Fruit fly (Drosophila melanogaster) whole organism, embryonic: ENCODE data around the gene CG15431.

Experiments used
- Ada2b ChIP-seq: fragments of 200-800 bp; sonication (Bioruptor generic); IDR thresholded peaks from 2 replicates; pipeline ENCODE4 v1.3.6; 2022; ENCODE audit warnings: missing biosample characterization, missing genetic modification characterization
- Bgb ChIP-seq: fragments of 200-800 bp; sonication (Bioruptor generic); IDR thresholded peaks from 2 replicates; pipeline ENCODE4 v1.3.6; 2022; ENCODE audit warnings: missing biosample characterization, missing genetic modification characterization; ENCODE audit not compliant: partially characterized antibody
- CG10274 ChIP-seq: fragments of 200-800 bp; sonication (Bioruptor generic); optimal IDR thresholded peaks from 3 replicates; lab custom pipeline; 2017; ENCODE audit warnings: missing biosample characterization, mild to moderate bottlenecking, missing genetic modification characterization
- CG10321 ChIP-seq: fragments of 200-800 bp; sonication (Bioruptor generic); IDR thresholded peaks from 2 replicates; pipeline ENCODE4 v1.3.6; 2022; ENCODE audit warnings: missing biosample characterization, missing genetic modification characterization
- CG16815 ChIP-seq: fragments of 200-800 bp; sonication (Bioruptor generic); optimal IDR thresholded peaks from 3 replicates; lab custom pipeline; 2017; ENCODE audit warnings: missing biosample characterization, mild to moderate bottlenecking, missing genetic modification characterization
- CG18011 ChIP-seq: fragments of 200-800 bp; sonication (Bioruptor generic); optimal IDR thresholded peaks from 2 replicates; lab custom pipeline; 2017; ENCODE audit warnings: missing biosample characterization, missing genetic modification characterization, mild to moderate bottlenecking, moderate library complexity, missing genotype
- CG4404 ChIP-seq: fragments of 200-800 bp; sonication (Bioruptor generic); IDR thresholded peaks from 2 replicates; pipeline ENCODE4 v1.3.6; 2022; ENCODE audit warnings: missing biosample characterization, missing genetic modification characterization
- CG5180 ChIP-seq: fragments of 200-800 bp; sonication (Bioruptor generic); optimal IDR thresholded peaks from 3 replicates; lab custom pipeline; 2017; ENCODE audit warnings: missing biosample characterization, missing genetic modification characterization, mild to moderate bottlenecking, moderate library complexity, missing genetic modification reagents
- CG7745 ChIP-seq: fragments of 200-800 bp; sonication (Bioruptor generic); optimal IDR thresholded peaks from 2 replicates; lab custom pipeline; 2018; ENCODE audit warnings: missing biosample characterization, mild to moderate bottlenecking, missing genetic modification characterization, moderate library complexity
- CG8765 ChIP-seq: fragments of 200-800 bp; sonication (Bioruptor generic); IDR thresholded peaks from 2 replicates; pipeline ENCODE4 v1.3.6; 2022; ENCODE audit warnings: missing biosample characterization, missing genetic modification characterization
- Dip2 ChIP-seq: fragments of 200-800 bp; sonication (Bioruptor generic); IDR thresholded peaks from 2 replicates; pipeline ENCODE4 v1.3.6; 2022; ENCODE audit warnings: missing biosample characterization, missing genetic modification characterization
- E2f2 ChIP-seq: fragments of 200-800 bp; sonication (Bioruptor generic); IDR thresholded peaks from 2 replicates; pipeline ENCODE4 v1.3.6; 2022; ENCODE audit warnings: missing biosample characterization, missing genetic modification characterization
- Eip74EF ChIP-seq, 2 experiments: fragments of 200-800 bp in 1 of 2; fragments of >200 bp in 1 of 2; sonication (Bioruptor generic) in 1 of 2; optimal IDR thresholded peaks; 2 replicates each; lab custom pipeline; 2017 to 2019; ENCODE audit warnings: missing biosample characterization in 2 of 2, missing genetic modification characterization in 2 of 2, mild to moderate bottlenecking in 1 of 2, moderate library complexity in 1 of 2
- Fer1 ChIP-seq: fragments of 200-800 bp; sonication (Bioruptor generic); optimal IDR thresholded peaks from 2 replicates; lab custom pipeline; 2017; ENCODE audit warnings: missing biosample characterization, mild to moderate bottlenecking, missing genetic modification characterization
- HLH4C ChIP-seq: fragments of 200-800 bp; sonication (Bioruptor generic); IDR thresholded peaks from 3 replicates; pipeline ENCODE4 v1.3.6; 2022; ENCODE audit warnings: missing biosample characterization, missing genetic modification characterization; ENCODE audit not compliant: partially characterized antibody
- Hr3 ChIP-seq: fragments of 200-800 bp; sonication (Bioruptor generic); optimal IDR thresholded peaks from 3 replicates; lab custom pipeline; 2016; ENCODE audit warnings: missing biosample characterization, missing genetic modification characterization
- Kr ChIP-seq: fragments of 200-800 bp; sonication (Bioruptor generic); optimal IDR thresholded peaks from 2 replicates; lab custom pipeline; 2017; ENCODE audit warnings: missing biosample characterization, mild to moderate bottlenecking, missing genetic modification characterization
- Lhr ChIP-seq: fragments of 200-800 bp; sonication (Bioruptor generic); optimal IDR thresholded peaks from 3 replicates; lab custom pipeline; 2017; ENCODE audit warnings: mild to moderate bottlenecking, missing biosample characterization, missing genetic modification reagents, missing genetic modification characterization
- Max ChIP-seq: fragments of 200-800 bp; sonication (Bioruptor generic); optimal IDR thresholded peaks from 2 replicates; lab custom pipeline; 2016; ENCODE audit warnings: missing biosample characterization, mild to moderate bottlenecking, missing genetic modification characterization
- Myb ChIP-seq: fragments of 200-800 bp; sonication (Bioruptor generic); optimal IDR thresholded peaks from 2 replicates; lab custom pipeline; 2016; ENCODE audit warnings: missing biosample characterization, missing genetic modification characterization
- Nf-YC ChIP-seq: fragments of 200-800 bp; optimal IDR thresholded peaks from 3 replicates; lab custom pipeline; 2019; ENCODE audit warnings: missing biosample characterization, mild to moderate bottlenecking, missing genetic modification characterization, moderate library complexity
- NfI ChIP-seq: fragments of 200-800 bp; sonication (Bioruptor generic); optimal IDR thresholded peaks from 3 replicates; lab custom pipeline; 2018; ENCODE audit warnings: missing biosample characterization, mild to moderate bottlenecking, missing genetic modification characterization, moderate library complexity
- Pdp1 ChIP-seq, 2 experiments: fragments of 200-800 bp; sonication (Bioruptor generic); optimal IDR thresholded peaks; 3 replicates each; lab custom pipeline; 2016; ENCODE audit warnings: missing biosample characterization in 2 of 2, missing genetic modification characterization in 2 of 2, mild to moderate bottlenecking in 1 of 2, moderate library complexity in 1 of 2
- ab ChIP-seq: fragments of 200-800 bp; sonication (Bioruptor generic); optimal IDR thresholded peaks from 2 replicates; lab custom pipeline; 2016; ENCODE audit warnings: missing biosample characterization, missing genetic modification characterization
- amos ChIP-seq: fragments of 200-800 bp; sonication (Bioruptor generic); IDR thresholded peaks from 2 replicates; pipeline ENCODE4 v1.3.6; 2022; ENCODE audit warnings: missing biosample characterization, missing genetic modification characterization; ENCODE audit not compliant: partially characterized antibody
- bigmax ChIP-seq: fragments of 200-800 bp; sonication (Bioruptor generic); optimal IDR thresholded peaks from 2 replicates; lab custom pipeline; 2018; ENCODE audit warnings: missing biosample characterization, mild to moderate bottlenecking, missing genetic modification characterization
- chn ChIP-seq: fragments of 200-800 bp; sonication (Bioruptor generic); optimal IDR thresholded peaks from 2 replicates; lab custom pipeline; 2016; ENCODE audit warnings: missing biosample characterization, missing genetic modification characterization
- da ChIP-seq: fragments of 200-800 bp; sonication (Bioruptor generic); optimal IDR thresholded peaks from 2 replicates; lab custom pipeline; 2016; ENCODE audit warnings: missing biosample characterization, missing genetic modification characterization
- dati ChIP-seq: fragments of 200-800 bp; sonication (Bioruptor generic); IDR thresholded peaks from 2 replicates; pipeline ENCODE4 v1.3.6; 2022; ENCODE audit warnings: missing biosample characterization, missing genetic modification characterization
- ems ChIP-seq: fragments of 200-800 bp; sonication (Bioruptor generic); optimal IDR thresholded peaks from 3 replicates; lab custom pipeline; 2016; ENCODE audit warnings: missing biosample characterization, missing genetic modification characterization
- gfzf ChIP-seq: fragments of 200-800 bp; sonication (Bioruptor generic); optimal IDR thresholded peaks from 2 replicates; lab custom pipeline; 2016; ENCODE audit warnings: missing biosample characterization, mild to moderate bottlenecking, missing genetic modification characterization, moderate library complexity
- gro ChIP-seq: fragments of 200-800 bp; sonication (Bioruptor generic); optimal IDR thresholded peaks from 2 replicates; lab custom pipeline; 2016; ENCODE audit warnings: missing biosample characterization, missing genetic modification characterization
- gsb ChIP-seq: fragments of 200-800 bp; sonication (Bioruptor generic); IDR thresholded peaks from 2 replicates; pipeline ENCODE4 v1.3.6; 2022; ENCODE audit warnings: missing biosample characterization, missing genetic modification characterization
- hb ChIP-seq: fragments of 200-800 bp; sonication (Bioruptor generic); IDR thresholded peaks from 3 replicates; pipeline ENCODE4 v1.3.6; 2022; ENCODE audit warnings: missing biosample characterization, missing genetic modification characterization; ENCODE audit not compliant: partially characterized antibody
- ind ChIP-seq: fragments of 200-800 bp; sonication (Bioruptor generic); optimal IDR thresholded peaks from 3 replicates; lab custom pipeline; 2016; ENCODE audit warnings: missing biosample characterization, missing genetic modification characterization
- mld ChIP-seq: fragments of 200-800 bp; sonication (Bioruptor generic); IDR thresholded peaks from 3 replicates; pipeline ENCODE4 v1.3.6; 2022; ENCODE audit warnings: missing biosample characterization, missing genetic modification characterization; ENCODE audit not compliant: partially characterized antibody
- nau ChIP-seq: fragments of 200-800 bp; sonication (Bioruptor generic); optimal IDR thresholded peaks from 3 replicates; lab custom pipeline; 2017; ENCODE audit warnings: missing biosample characterization, mild to moderate bottlenecking, missing genetic modification characterization, missing genetic modification reagents
- nerfin-1 ChIP-seq: fragments of 200-800 bp; sonication (Bioruptor generic); optimal IDR thresholded peaks from 3 replicates; lab custom pipeline; 2019; ENCODE audit warnings: missing biosample characterization, mild to moderate bottlenecking, missing genetic modification characterization, moderate library complexity
- p53 ChIP-seq: fragments of 200-800 bp; sonication (Bioruptor generic); optimal IDR thresholded peaks from 2 replicates; lab custom pipeline; 2016; ENCODE audit warnings: missing biosample characterization, missing genetic modification characterization
- prd ChIP-seq, 3 experiments: fragments of >200 bp in 2 of 3; fragments of 200-800 bp in 1 of 3; sonication (Bioruptor generic) in 1 of 3; optimal IDR thresholded peaks in 2 of 3; IDR thresholded peaks in 1 of 3; 2 replicates in 2 of 3; 3 replicates in 1 of 3; pipeline versions ENCODE4 v1.3.6 to Lab custom; 2017 to 2022; ENCODE audit warnings: missing biosample characterization in 1 of 3, missing genetic modification characterization in 1 of 3
- ranshi ChIP-seq: fragments of 200-800 bp; sonication (Bioruptor generic); IDR thresholded peaks from 2 replicates; pipeline ENCODE4 v1.3.6; 2022; ENCODE audit warnings: missing biosample characterization, missing genetic modification characterization
- sc ChIP-seq, 3 experiments: fragments of >200 bp in 2 of 3; fragments of 200-800 bp in 1 of 3; sonication (Bioruptor generic) in 1 of 3; optimal IDR thresholded peaks; 2 replicates in 2 of 3; 3 replicates in 1 of 3; lab custom pipeline; 2017; ENCODE audit warnings: mild to moderate bottlenecking in 1 of 3, missing biosample characterization in 1 of 3, missing genetic modification characterization in 1 of 3, missing genetic modification reagents in 1 of 3
- sens-2 ChIP-seq: fragments of 200-800 bp; sonication (Bioruptor generic); IDR thresholded peaks from 2 replicates; pipeline ENCODE4 v1.3.6; 2022; ENCODE audit warnings: missing biosample characterization, missing genetic modification characterization
- shn ChIP-seq: fragments of 200-800 bp; sonication (Bioruptor generic); optimal IDR thresholded peaks from 3 replicates; lab custom pipeline; 2016; ENCODE audit warnings: missing biosample characterization, missing genetic modification characterization
- sna ChIP-seq: fragments of 200-800 bp; sonication (Bioruptor generic); IDR thresholded peaks from 2 replicates; pipeline ENCODE4 v1.3.6; 2022; ENCODE audit warnings: missing biosample characterization, missing genetic modification characterization; ENCODE audit not compliant: partially characterized antibody
- sug ChIP-seq: fragments of 200-800 bp; optimal IDR thresholded peaks from 2 replicates; lab custom pipeline; 2019; ENCODE audit warnings: missing biosample characterization, mild to moderate bottlenecking, missing genetic modification characterization, moderate library complexity
- tgo ChIP-seq: fragments of 200-800 bp; sonication (Bioruptor generic); IDR thresholded peaks from 3 replicates; pipeline ENCODE4 v1.3.6; 2022; ENCODE audit warnings: missing biosample characterization, missing genetic modification characterization
- ttk ChIP-seq: fragments of 200-800 bp; sonication (Bioruptor generic); IDR thresholded peaks from 2 replicates; pipeline ENCODE4 v2.1.2; 2022; ENCODE audit warnings: missing biosample characterization, missing genetic modification characterization
- zf30C ChIP-seq: fragments of 200-800 bp; sonication (Bioruptor generic); optimal IDR thresholded peaks from 3 replicates; lab custom pipeline; 2018; ENCODE audit warnings: missing biosample characterization, mild to moderate bottlenecking, missing genetic modification characterization

The CG15431 gene

dm6 chr2L:4452798-4453197 lies 11.7 kb upstream of the CG15431 start, which contains the start of gene CG15439 (continued):
- TF ChIP-seq CG10321 (GFP tag; lab: Robert Waterston, UW) (no peak), tgo (GFP tag; lab: Robert Waterston, UW) (no peak), sens-2 (no peak), zf30C (no peak), da (no peak), bigmax (no peak), amos (peak; percentile 72), NfI (GFP tag; lab: Kevin White, UChicago) (no peak), Eip74EF (GFP tag; optimal IDR thresholded peaks at IDR 0.05; lab: Kevin White, UChicago) (no peak), CG4404 (GFP tag; lab: Robert Waterston, UW) (no peak), Kr (no peak), Max (GFP tag; lab: Kevin White, UChicago) (no peak), chn (GFP tag; lab: Kevin White, UChicago) (no peak), ems (GFP tag; lab: Kevin White, UChicago) (no peak), Myb (GFP tag; lab: Kevin White, UChicago) (peak; percentile 7), dati (GFP tag; lab: Robert Waterston, UW) (no peak), ranshi (no peak), Pdp1 (GFP tag; optimal IDR thresholded peaks at IDR 0.05; lab: Kevin White, UChicago) (no peak), Hr3 (GFP tag; lab: Kevin White, UChicago) (no peak), Dip2 (no peak), HLH4C (GFP tag; lab: Robert Waterston, UW) (peak; percentile 86), Nf-YC (no peak), sna (GFP tag; lab: Robert Waterston, UW) (peak; percentile 70), ttk (GFP tag; lab: Robert Waterston, UW) (no peak), shn (GFP tag; lab: Kevin White, UChicago) (no peak), CG18011 (no peak), CG10274 (GFP tag; lab: Kevin White, UChicago) (no peak), nau (no peak), sc (optimal IDR thresholded peaks at IDR 0.05; lab: Kevin White, UChicago) (no peak), sc (GFP tag; optimal IDR thresholded peaks at IDR 0.05; lab: Kevin White, UChicago) (no peak), E2f2 (GFP tag; lab: Robert Waterston, UW) (no peak), hb (GFP tag; lab: Robert Waterston, UW) (0 out of 3 replicates have a peak, but pooled peaks have one; percentile 63), Ada2b (GFP tag; lab: Robert Waterston, UW) (no peak), CG5180 (GFP tag; lab: Kevin White, UChicago) (no peak), Lhr (GFP tag; lab: Kevin White, UChicago) (no peak), ind (GFP tag; lab: Kevin White, UChicago) (no peak), gfzf (GFP tag; lab: Kevin White, UChicago) (no peak), CG8765 (GFP tag; lab: Robert Waterston, UW) (no peak), gro (GFP tag; lab: Kevin White, UChicago) (no peak), Bgb (GFP tag; lab: Robert Waterston, UW) (peak; percentile 72), prd (optimal IDR thresholded peaks at IDR 0.05; lab: Kevin White, UChicago) (no peak), prd (GFP tag; IDR thresholded peaks at IDR 0.05; lab: Robert Waterston, UW) (no peak), p53 (GFP tag; lab: Kevin White, UChicago) (no peak), ab (GFP tag; lab: Kevin White, UChicago) (no peak), CG16815 (GFP tag; lab: Kevin White, UChicago) (no peak), Fer1 (GFP tag; lab: Kevin White, UChicago) (no peak), sug (no peak), mld (peak; percentile 73; the same call in 1 of the 3 replicates), nerfin-1 (tag; lab: Kevin White, UChicago) (no peak), CG7745 (tag; lab: Kevin White, UChicago) (no peak), gsb (GFP tag; lab: Robert Waterston, UW) (no peak)
